Worm (Caenorhabditis elegans): Measurements from ENCODE around the gene Y54F10AM.15.
"Not testable (repeated sequence)": the region's sequence is repeated elsewhere in the genome, so short reads cannot be mapped to it uniquely, and the experiment has no call there.

Gene Y54F10AM.15

ce11 chrIII:2575635-2576164, 47.2 kb upstream of the Y54F10AM.15 start, which contains the start of gene Y54F10AR.1:
Gene Y54F10AR.1 (minus strand): TSS chrIII:2575685.
- no peak for TF ChIP-seq ceh-39 (tag; optimal IDR thresholded peaks at IDR 0.05)
- TF ChIP-seq zip-8 (tag; optimal IDR thresholded peaks at IDR 0.05) = no peak
- TF ChIP-seq snpc-4 (tag; optimal IDR thresholded peaks at IDR 0.05) = no peak
- TF ChIP-seq nhr-2 (tag; optimal IDR thresholded peaks at IDR 0.05) = no peak
- TF ChIP-seq cnd-1 (tag; optimal IDR thresholded peaks at IDR 0.05) = no peak
- no peak for TF ChIP-seq sptf-1 (tag; optimal IDR thresholded peaks at IDR 0.05)
- TF ChIP-seq M03D4.4 (tag; optimal IDR thresholded peaks at IDR 0.05) = no peak
- no peak for TF ChIP-seq unc-62 (GFP tag; optimal IDR thresholded peaks at IDR 0.05)
- TF ChIP-seq ztf-11 (tag; optimal IDR thresholded peaks at IDR 0.05) = no peak
- no peak for TF ChIP-seq pha-4 (tag; optimal IDR thresholded peaks at IDR 0.05)
- no peak for TF ChIP-seq lin-13 (tag; optimal IDR thresholded peaks at IDR 0.05)
- no peak for TF ChIP-seq elt-1 (tag; optimal IDR thresholded peaks at IDR 0.05; ENCODE audit: borderline replicate concordance, insufficient read depth)
- no peak for TF ChIP-seq tbx-8 (GFP tag; optimal IDR thresholded peaks at IDR 0.05)
- no peak for TF ChIP-seq hlh-1 (tag; optimal IDR thresholded peaks at IDR 0.05)
- no peak for TF ChIP-seq nhr-28 (tag; optimal IDR thresholded peaks at IDR 0.05)
- TF ChIP-seq mls-2 (tag; optimal IDR thresholded peaks at IDR 0.05) = no peak

ce11 chrIII:2572421-2572820, 43.9 kb upstream of the Y54F10AM.15 start:
- TF ChIP-seq nhr-76 (tag; optimal IDR thresholded peaks at IDR 0.05) = no peak
- TF ChIP-seq ceh-43 (GFP tag; optimal IDR thresholded peaks at IDR 0.05) = no peak
- TF ChIP-seq drap-1 (GFP tag; optimal IDR thresholded peaks at IDR 0.05) = no peak
- no peak for TF ChIP-seq ces-1 (GFP tag; optimal IDR thresholded peaks at IDR 0.05)
- TF ChIP-seq elt-1 (tag; optimal IDR thresholded peaks at IDR 0.05; ENCODE audit: borderline replicate concordance, insufficient read depth) = no peak
- no peak for TF ChIP-seq nhr-12 (tag; optimal IDR thresholded peaks at IDR 0.05)
- no peak for TF ChIP-seq cnd-1 (tag; optimal IDR thresholded peaks at IDR 0.05)
- no peak for TF ChIP-seq ham-2 (GFP tag; optimal IDR thresholded peaks at IDR 0.05)
- TF ChIP-seq sem-2 (GFP tag; optimal IDR thresholded peaks at IDR 0.05) = no peak
- no peak for TF ChIP-seq flh-1 (GFP tag; optimal IDR thresholded peaks at IDR 0.05)
- no peak for TF ChIP-seq zip-8 (tag; optimal IDR thresholded peaks at IDR 0.05)
- TF ChIP-seq nhr-237 (tag; optimal IDR thresholded peaks at IDR 0.05) = no peak
- TF ChIP-seq mab-5 (tag; optimal IDR thresholded peaks at IDR 0.05) = no peak
- no peak for TF ChIP-seq ztf-11 (tag; optimal IDR thresholded peaks at IDR 0.05)
- no peak for TF ChIP-seq lsy-2 (tag; optimal IDR thresholded peaks at IDR 0.05)
- TF ChIP-seq sptf-1 (tag; optimal IDR thresholded peaks at IDR 0.05) = no peak
- TF ChIP-seq unc-120 (tag; optimal IDR thresholded peaks at IDR 0.05; ENCODE audit: poor library complexity, severe bottlenecking) = no peak
- no peak for TF ChIP-seq bed-3 (GFP tag; optimal IDR thresholded peaks at IDR 0.05)

ce11 chrIII:2571447-2571846, 43.0 kb upstream of the Y54F10AM.15 start, which contains the start of gene Y54F10AR.2:
Gene Y54F10AR.2 (minus strand): TSS chrIII:2571547.
- no peak for TF ChIP-seq ceh-43 (GFP tag; optimal IDR thresholded peaks at IDR 0.05)
- no peak for TF ChIP-seq hlh-1 (tag; optimal IDR thresholded peaks at IDR 0.05)

ce11 chrIII:2563883-2564282, 35.4 kb upstream of the Y54F10AM.15 start, which contains the start of gene Y54F10AM.11:
Gene Y54F10AM.11 (minus strand): TSS chrIII:2563983.
- TF ChIP-seq nhr-12 (tag; optimal IDR thresholded peaks at IDR 0.05); flh-1 (GFP tag; optimal IDR thresholded peaks at IDR 0.05); nhr-237 (tag; optimal IDR thresholded peaks at IDR 0.05): not testable (repeated sequence)

- TF ChIP-seq sptf-1 (tag; optimal IDR thresholded peaks at IDR 0.05) (no peak), ces-1 (GFP tag; optimal IDR thresholded peaks at IDR 0.05) (no peak), mep-1 (tag; optimal IDR thresholded peaks at IDR 0.05) (no peak), snpc-4 (tag; optimal IDR thresholded peaks at IDR 0.05) (no peak), sem-2 (GFP tag; optimal IDR thresholded peaks at IDR 0.05) (no peak), ceh-83 (GFP tag; optimal IDR thresholded peaks at IDR 0.05) (no peak), nhr-12 (tag; optimal IDR thresholded peaks at IDR 0.05) (no peak), lin-13 (tag; optimal IDR thresholded peaks at IDR 0.05) (no peak), drap-1 (GFP tag; optimal IDR thresholded peaks at IDR 0.05) (no peak), blmp-1 (tag; optimal IDR thresholded peaks at IDR 0.05) (no peak), flh-1 (GFP tag; optimal IDR thresholded peaks at IDR 0.05) (no peak), unc-120 (tag; optimal IDR thresholded peaks at IDR 0.05; ENCODE audit: poor library complexity, severe bottlenecking) (no peak), zip-8 (tag; optimal IDR thresholded peaks at IDR 0.05) (no peak), nhr-76 (tag; optimal IDR thresholded peaks at IDR 0.05) (no peak), hlh-1 (tag; optimal IDR thresholded peaks at IDR 0.05) (no peak), nhr-2 (tag; optimal IDR thresholded peaks at IDR 0.05) (no peak), ztf-11 (tag; optimal IDR thresholded peaks at IDR 0.05) (no peak)
These were observed 34.7 kb upstream of the Y54F10AM.15 start for ce11 chrIII:2563033-2563656.
